Fruit fly (Drosophila melanogaster) whole organism, embryonic: ENCODE measurements around the gene Hat1.

Experiments
- Blimp-1 ChIP-seq: fragments of 200-800 bp; sonication (Bioruptor generic); optimal IDR thresholded peaks from 3 replicates; lab custom pipeline; 2018; ENCODE audit warnings: missing biosample characterization, missing genetic modification characterization, mild to moderate bottlenecking, moderate library complexity, missing genetic modification reagents
- BtbVII ChIP-seq: fragments of 200-800 bp; sonication (Bioruptor generic); optimal IDR thresholded peaks from 3 replicates; lab custom pipeline; 2017; ENCODE audit warnings: missing biosample characterization, mild to moderate bottlenecking, missing genetic modification characterization
- CG1024 ChIP-seq: fragments of 200-800 bp; sonication (Bioruptor generic); IDR thresholded peaks from 2 replicates; pipeline ENCODE4 v1.3.6; 2022; ENCODE audit warnings: missing biosample characterization, missing genetic modification characterization
- CG10462 ChIP-seq: fragments of 200-800 bp; sonication (Bioruptor generic); optimal IDR thresholded peaks from 2 replicates; lab custom pipeline; 2016; ENCODE audit warnings: missing biosample characterization, missing genetic modification characterization
- CG11695 ChIP-seq: fragments of 200-800 bp; sonication (Bioruptor generic); IDR thresholded peaks from 3 replicates; pipeline ENCODE4 v1.3.6; 2022; ENCODE audit warnings: missing biosample characterization, missing genetic modification characterization
- CG11696 ChIP-seq: fragments of 200-800 bp; sonication (Bioruptor generic); IDR thresholded peaks from 2 replicates; pipeline ENCODE4 v1.3.6; 2022; ENCODE audit warnings: missing biosample characterization, missing genetic modification characterization
- CG1233 ChIP-seq: fragments of 200-800 bp; sonication (Bioruptor generic); optimal IDR thresholded peaks from 4 replicates; lab custom pipeline; 2018; ENCODE audit warnings: missing biosample characterization, mild to moderate bottlenecking, missing genetic modification characterization
- CG17186 ChIP-seq: fragments of 200-800 bp; sonication (Bioruptor generic); optimal IDR thresholded peaks from 3 replicates; lab custom pipeline; 2017; ENCODE audit warnings: missing biosample characterization, missing genetic modification reagents, missing genetic modification characterization
- CG18764 ChIP-seq: fragments of 200-800 bp; sonication (Bioruptor generic); optimal IDR thresholded peaks from 3 replicates; lab custom pipeline; 2016; ENCODE audit warnings: missing biosample characterization, missing genetic modification characterization
- CG32532 ChIP-seq: fragments of 200-800 bp; sonication (Bioruptor generic); IDR thresholded peaks from 2 replicates; pipeline ENCODE4 v1.3.6; 2022; ENCODE audit warnings: missing biosample characterization, missing genetic modification characterization
- CG3726 ChIP-seq: fragments of 200-800 bp; sonication (Bioruptor generic); IDR thresholded peaks from 3 replicates; pipeline ENCODE4, ENCODE4 v1.3.6; 2022; ENCODE audit warnings: missing biosample characterization, missing genetic modification characterization
- CG4404 ChIP-seq: fragments of 200-800 bp; sonication (Bioruptor generic); IDR thresholded peaks from 2 replicates; pipeline ENCODE4 v1.3.6; 2022; ENCODE audit warnings: missing biosample characterization, missing genetic modification characterization
- CG4707 ChIP-seq: fragments of 200-800 bp; sonication (Bioruptor generic); optimal IDR thresholded peaks from 2 replicates; lab custom pipeline; 2018; ENCODE audit warnings: missing biosample characterization, mild to moderate bottlenecking, missing genetic modification characterization, moderate library complexity
- CG6854 ChIP-seq: fragments of 200-800 bp; sonication (Bioruptor generic); optimal IDR thresholded peaks from 3 replicates; lab custom pipeline; 2017; ENCODE audit warnings: missing biosample characterization, mild to moderate bottlenecking, missing genetic modification characterization
- CG7271 ChIP-seq: fragments of 200-800 bp; sonication (Bioruptor generic); optimal IDR thresholded peaks from 2 replicates; lab custom pipeline; 2018; ENCODE audit warnings: missing biosample characterization, mild to moderate bottlenecking, missing genetic modification characterization, moderate library complexity
- CG7839 ChIP-seq: fragments of 200-800 bp; sonication (Bioruptor generic); optimal IDR thresholded peaks from 3 replicates; lab custom pipeline; 2018; ENCODE audit warnings: missing biosample characterization, mild to moderate bottlenecking, missing genetic modification characterization, moderate library complexity
- CG8281 ChIP-seq: fragments of 200-800 bp; sonication (Bioruptor generic); optimal IDR thresholded peaks from 2 replicates; lab custom pipeline; 2018; ENCODE audit warnings: missing biosample characterization, mild to moderate bottlenecking, missing genetic modification characterization, moderate library complexity
- CG8924 ChIP-seq: fragments of 200-800 bp; optimal IDR thresholded peaks from 3 replicates; lab custom pipeline; 2019; ENCODE audit warnings: missing biosample characterization, mild to moderate bottlenecking, missing genetic modification characterization, moderate library complexity
- CkIIα-i1 ChIP-seq: fragments of 200-800 bp; sonication (Bioruptor generic); IDR thresholded peaks from 2 replicates; pipeline ENCODE4 v1.3.6; 2022; ENCODE audit warnings: missing biosample characterization, missing genetic modification characterization
- CoRest ChIP-seq: fragments of 200-800 bp; sonication (Bioruptor generic); optimal IDR thresholded peaks from 3 replicates; lab custom pipeline; 2018; ENCODE audit warnings: missing biosample characterization, mild to moderate bottlenecking, missing genetic modification characterization, moderate library complexity
- Doc3 ChIP-seq: fragments of 200-800 bp; sonication (Bioruptor generic); IDR thresholded peaks from 3 replicates; pipeline ENCODE4 v1.3.6; 2022; ENCODE audit warnings: missing biosample characterization, missing genetic modification characterization; ENCODE audit not compliant: partially characterized antibody
- Dp ChIP-seq: fragments of 200-800 bp; sonication (Bioruptor generic); optimal IDR thresholded peaks from 2 replicates; lab custom pipeline; 2018; ENCODE audit warnings: missing biosample characterization, mild to moderate bottlenecking, missing genetic modification characterization, moderate library complexity
- Elba2 ChIP-seq: fragments of 200-800 bp; sonication (Bioruptor generic); optimal IDR thresholded peaks from 3 replicates; lab custom pipeline; 2016; ENCODE audit warnings: missing biosample characterization, missing genetic modification characterization
- Lhr ChIP-seq: fragments of 200-800 bp; sonication (Bioruptor generic); optimal IDR thresholded peaks from 3 replicates; lab custom pipeline; 2017; ENCODE audit warnings: mild to moderate bottlenecking, missing biosample characterization, missing genetic modification reagents, missing genetic modification characterization
- Side ChIP-seq: fragments of 200-800 bp; sonication (Bioruptor generic); optimal IDR thresholded peaks from 2 replicates; lab custom pipeline; 2016; ENCODE audit warnings: missing biosample characterization, missing genetic modification characterization
- Trl ChIP-seq, 3 experiments: fragments of >200 bp in 2 of 3; fragments of 200-800 bp in 1 of 3; sonication (Bioruptor generic) in 1 of 3; optimal IDR thresholded peaks; 2 replicates in 1 of 3; 3 replicates in 2 of 3; lab custom pipeline; 2016 to 2017; ENCODE audit warnings: missing biosample characterization in 1 of 3, missing genetic modification characterization in 1 of 3
- amos ChIP-seq: fragments of 200-800 bp; sonication (Bioruptor generic); IDR thresholded peaks from 2 replicates; pipeline ENCODE4 v1.3.6; 2022; ENCODE audit warnings: missing biosample characterization, missing genetic modification characterization; ENCODE audit not compliant: partially characterized antibody
- ase ChIP-seq: fragments of 200-800 bp; sonication (Bioruptor generic); IDR thresholded peaks from 3 replicates; pipeline ENCODE4 v1.3.6; 2022; ENCODE audit warnings: missing biosample characterization, missing genetic modification characterization
- bcd ChIP-seq: fragments of 200-800 bp; sonication (Bioruptor generic); optimal IDR thresholded peaks from 2 replicates; lab custom pipeline; 2017; ENCODE audit warnings: missing biosample characterization, mild to moderate bottlenecking, missing genetic modification characterization
- cad ChIP-seq: fragments of >200 bp; optimal IDR thresholded peaks from 2 replicates; lab custom pipeline; 2017; ENCODE audit warnings: missing biosample characterization, missing genetic modification characterization
- cato ChIP-seq: fragments of 200-800 bp; sonication (Bioruptor generic); optimal IDR thresholded peaks from 2 replicates; lab custom pipeline; 2016; ENCODE audit warnings: missing biosample characterization, missing genetic modification characterization, borderline replicate concordance
- caup ChIP-seq: fragments of 200-800 bp; sonication (Bioruptor generic); optimal IDR thresholded peaks from 3 replicates; lab custom pipeline; 2017; ENCODE audit warnings: missing biosample characterization, mild to moderate bottlenecking, missing genetic modification characterization, moderate library complexity; ENCODE audit not compliant: severe bottlenecking
- corto ChIP-seq: fragments of 200-800 bp; sonication (Bioruptor generic); optimal IDR thresholded peaks from 2 replicates; lab custom pipeline; 2016; ENCODE audit warnings: missing biosample characterization, mild to moderate bottlenecking, missing genetic modification characterization, moderate library complexity
- cwo ChIP-seq: fragments of 200-800 bp; sonication (Bioruptor generic); optimal IDR thresholded peaks from 3 replicates; lab custom pipeline; 2017; ENCODE audit warnings: missing biosample characterization, missing genetic modification characterization, mild to moderate bottlenecking, moderate library complexity, missing genetic modification reagents
- danr ChIP-seq: fragments of 200-800 bp; sonication (Bioruptor generic); IDR thresholded peaks from 2 replicates; pipeline ENCODE4 v1.3.6; 2022; ENCODE audit warnings: missing biosample characterization, missing genetic modification characterization
- dm ChIP-seq: fragments of 200-800 bp; sonication (Bioruptor generic); optimal IDR thresholded peaks from 3 replicates; lab custom pipeline; 2016; ENCODE audit warnings: missing biosample characterization, missing genetic modification characterization
- dpn ChIP-seq, 2 experiments: fragments of 200-800 bp; sonication (Bioruptor generic); optimal IDR thresholded peaks; 3 replicates each; lab custom pipeline; 2016; ENCODE audit warnings: missing biosample characterization in 2 of 2, missing genetic modification characterization in 2 of 2
- en ChIP-seq: fragments of 200-800 bp; sonication (Bioruptor generic); optimal IDR thresholded peaks from 2 replicates; lab custom pipeline; 2016; ENCODE audit warnings: missing biosample characterization, missing genetic modification characterization
- eve ChIP-seq, 2 experiments: fragments of >200 bp; optimal IDR thresholded peaks; 2 replicates each; lab custom pipeline; 2017; ENCODE audit warnings: missing biosample characterization in 2 of 2, missing genetic modification characterization in 2 of 2
- her ChIP-seq: fragments of 200-800 bp; sonication (Bioruptor generic); optimal IDR thresholded peaks from 2 replicates; lab custom pipeline; 2016; ENCODE audit warnings: missing biosample characterization, missing genetic modification characterization
- jing ChIP-seq: fragments of 200-800 bp; sonication (Bioruptor generic); optimal IDR thresholded peaks from 2 replicates; lab custom pipeline; 2018; ENCODE audit warnings: missing biosample characterization, mild to moderate bottlenecking, missing genetic modification characterization
- kni ChIP-seq: fragments of 200-800 bp; sonication (Bioruptor generic); optimal IDR thresholded peaks from 3 replicates; lab custom pipeline; 2017; ENCODE audit warnings: mild to moderate bottlenecking, missing biosample characterization, missing genetic modification reagents, missing genetic modification characterization
- nerfin-2 ChIP-seq: fragments of 200-800 bp; sonication (Bioruptor generic); IDR thresholded peaks from 2 replicates; pipeline ENCODE4 v1.3.6; 2022; ENCODE audit warnings: missing biosample characterization, missing genetic modification characterization; ENCODE audit not compliant: partially characterized antibody
- onecut ChIP-seq: fragments of 200-800 bp; sonication (Bioruptor generic); IDR thresholded peaks from 2 replicates; pipeline ENCODE4 v1.3.6; 2022; ENCODE audit warnings: missing biosample characterization, missing genetic modification characterization
- so ChIP-seq: fragments of 200-800 bp; sonication (Bioruptor generic); IDR thresholded peaks from 3 replicates; pipeline ENCODE4 v1.3.6; 2022; ENCODE audit warnings: missing biosample characterization, missing genetic modification characterization
- tna ChIP-seq: fragments of 200-800 bp; sonication (Bioruptor generic); IDR thresholded peaks from 2 replicates; pipeline ENCODE4 v1.3.6; 2022; ENCODE audit warnings: missing biosample characterization, missing genetic modification characterization; ENCODE audit not compliant: partially characterized antibody
- wek ChIP-seq: fragments of 200-800 bp; sonication (Bioruptor generic); optimal IDR thresholded peaks from 3 replicates; lab custom pipeline; 2018; ENCODE audit warnings: missing biosample characterization, mild to moderate bottlenecking, missing genetic modification characterization, moderate library complexity
- zen2 ChIP-seq: fragments of 200-800 bp; sonication (Bioruptor generic); IDR thresholded peaks from 3 replicates; pipeline ENCODE4 v1.3.6; 2022; ENCODE audit warnings: missing biosample characterization, missing genetic modification characterization; ENCODE audit not compliant: partially characterized antibody
- zf30C ChIP-seq: fragments of 200-800 bp; sonication (Bioruptor generic); optimal IDR thresholded peaks from 3 replicates; lab custom pipeline; 2018; ENCODE audit warnings: missing biosample characterization, mild to moderate bottlenecking, missing genetic modification characterization
- zfh1 ChIP-seq: fragments of 200-800 bp; sonication (Bioruptor generic); IDR thresholded peaks from 3 replicates; pipeline ENCODE4 v1.3.6; 2022; ENCODE audit warnings: missing biosample characterization, missing genetic modification characterization

Hat1 gene

dm6 chr3R:5824456-5824855 lies 35.3 kb upstream of the Hat1 start, which contains the start of the genes Sec20 and dgrn (continued):
- TF ChIP-seq CG6854 (GFP tag; lab: Kevin White, UChicago) (no peak), bcd (peak; percentile 62), cato (GFP tag; lab: Kevin White, UChicago) (peak; percentile 50), tna (GFP tag; lab: Robert Waterston, UW) (peak; percentile 87), so (GFP tag; lab: Robert Waterston, UW) (no peak; the same call in 2 of the 3 replicates), Side (GFP tag; lab: Kevin White, UChicago) (no peak), cwo (GFP tag; lab: Kevin White, UChicago) (peak; percentile 31), cad (GFP tag; lab: Kevin White, UChicago) (no peak), onecut (GFP tag; lab: Robert Waterston, UW) (peak; percentile 41), CG17186 (GFP tag; lab: Kevin White, UChicago) (peak; percentile 28), caup (GFP tag; lab: Kevin White, UChicago) (peak; percentile 54), amos (GFP tag; lab: Robert Waterston, UW) (peak; percentile 95), Doc3 (GFP tag; lab: Robert Waterston, UW) (peak; percentile 91), her (GFP tag; lab: Kevin White, UChicago) (no peak), nerfin-2 (GFP tag; lab: Robert Waterston, UW) (peak; percentile 84), CoRest (peak; percentile 82), CG11696 (GFP tag; lab: Robert Waterston, UW) (no peak), CG7271 (tag; lab: Kevin White, UChicago) (peak; percentile 50), CG1233 (GFP tag; lab: Kevin White, UChicago) (peak; percentile 13), danr (GFP tag; lab: Robert Waterston, UW) (peak; percentile 59), jing (GFP tag; lab: Kevin White, UChicago) (no peak), CG4707 (GFP tag; lab: Kevin White, UChicago) (no peak), ase (GFP tag; lab: Robert Waterston, UW) (no peak; the same call in 2 of the 3 replicates), Elba2 (no peak), Dp (GFP tag; lab: Kevin White, UChicago) (peak; percentile 49), CG8924 (peak; percentile 73), BtbVII (GFP tag; lab: Kevin White, UChicago) (no peak), wek (GFP tag; lab: Kevin White, UChicago) (no peak), zen2 (peak; percentile 90), CG1024 (no peak), corto (GFP tag; lab: Kevin White, UChicago) (peak; percentile 63), CG4404 (GFP tag; lab: Robert Waterston, UW) (peak; percentile 53), Lhr (peak; percentile 50), CG18764 (peak; percentile 63), Trl (optimal IDR thresholded peaks at IDR 0.05; lab: Kevin White, UChicago) (no peak), Trl (GFP tag; optimal IDR thresholded peaks at IDR 0.05; lab: Kevin White, UChicago) (peak; percentile 14), CG3726 (GFP tag; lab: Robert Waterston, UW) (no peak), CG7839 (tag; lab: Kevin White, UChicago) (peak; percentile 62), CG11695 (GFP tag; lab: Robert Waterston, UW) (0 out of 3 replicates have a peak, but pooled peaks have one; percentile 19), Blimp-1 (GFP tag; lab: Kevin White, UChicago) (peak; percentile 61), en (GFP tag; lab: Kevin White, UChicago) (no peak), zf30C (GFP tag; lab: Kevin White, UChicago) (no peak), CG8281 (tag; lab: Kevin White, UChicago) (no peak), dm (GFP tag; lab: Kevin White, UChicago) (peak; percentile 48), CkIIα-i1 (GFP tag; lab: Robert Waterston, UW) (no peak), CG32532 (GFP tag; lab: Robert Waterston, UW) (peak; percentile 60), dpn (GFP tag; optimal IDR thresholded peaks at IDR 0.05; lab: Kevin White, UChicago) (peak; percentile 64 to 79), CG10462 (GFP tag; lab: Kevin White, UChicago) (peak; percentile 31), zfh1 (peak; percentile 66), kni (GFP tag; lab: Kevin White, UChicago) (no peak), eve (GFP tag; optimal IDR thresholded peaks at IDR 0.05; lab: Kevin White, UChicago) (no peak)
